Worm (Caenorhabditis elegans): Measurements from ENCODE around the gene zip-9.

- no peak for TF ChIP-seq nhr-11 (tag; optimal IDR thresholded peaks at IDR 0.05)
- no peak for TF ChIP-seq elt-1 (tag; optimal IDR thresholded peaks at IDR 0.05)
- TF ChIP-seq ZK546.5 (tag; optimal IDR thresholded peaks at IDR 0.05): no peak
- TF ChIP-seq mdl-1 (tag; optimal IDR thresholded peaks at IDR 0.05): no peak
- TF ChIP-seq C34F6.9 (tag; optimal IDR thresholded peaks at IDR 0.05): no peak
- TF ChIP-seq ama-1 (optimal IDR thresholded peaks at IDR 0.05): no peak
- no peak for TF ChIP-seq unc-62 (GFP tag; optimal IDR thresholded peaks at IDR 0.05)
- no peak for TF ChIP-seq ceh-82 (tag; optimal IDR thresholded peaks at IDR 0.05)
- no peak for TF ChIP-seq lin-39 (tag; optimal IDR thresholded peaks at IDR 0.05)
- no peak for TF ChIP-seq nhr-25 (tag; optimal IDR thresholded peaks at IDR 0.05)
- TF ChIP-seq peb-1 (tag; optimal IDR thresholded peaks at IDR 0.05): no peak
- TF ChIP-seq ztf-11 (tag; optimal IDR thresholded peaks at IDR 0.05): no peak
- TF ChIP-seq nhr-10 (tag; optimal IDR thresholded peaks at IDR 0.05): no peak
Measured at ce11 chrV:10893510-10894128, 48.6 kb upstream of the zip-9 start, which contains the start of gene F32D8.4.
